Worm (Caenorhabditis elegans) whole organism, L3 larva: ENCODE measurements around the gene R160.2.

Experiments used
- R02D3.7 ChIP-seq: fragments of 150-350 bp; optimal IDR thresholded peaks from 2 replicates; lab custom pipeline; 2014; ENCODE audit warnings: missing biosample characterization, missing genetic modification characterization
- aly-2 ChIP-seq: fragments of 150-350 bp; optimal IDR thresholded peaks from 2 replicates; lab custom pipeline; 2014; ENCODE audit warnings: missing biosample characterization, missing genetic modification characterization
- ama-1 ChIP-seq: fragments of 150-350 bp; optimal IDR thresholded peaks from 2 replicates; lab custom pipeline; 2018
- ceh-16 ChIP-seq: sonication (generic microtip); optimal IDR thresholded peaks from 2 replicates; lab custom pipeline; 2017; ENCODE audit warnings: missing biosample characterization, missing genetic modification characterization
- ceh-28 ChIP-seq: fragments of 150-350 bp; optimal IDR thresholded peaks from 2 replicates; lab custom pipeline; 2014; ENCODE audit warnings: missing biosample characterization, missing genetic modification reagents, missing genetic modification characterization
- ceh-82 ChIP-seq: fragments of 150-350 bp; optimal IDR thresholded peaks from 2 replicates; lab custom pipeline; 2014; ENCODE audit warnings: missing biosample characterization, missing genetic modification characterization
- ceh-9 ChIP-seq: sonication (generic microtip); optimal IDR thresholded peaks from 2 replicates; lab custom pipeline; 2018; ENCODE audit warnings: missing biosample characterization, missing genetic modification characterization
- daf-12 ChIP-seq: fragments of 150-350 bp; optimal IDR thresholded peaks from 2 replicates; lab custom pipeline; 2014; ENCODE audit warnings: missing biosample characterization, missing genetic modification reagents, missing genetic modification characterization
- elt-1 ChIP-seq: fragments of 150-350 bp; optimal IDR thresholded peaks from 2 replicates; lab custom pipeline; 2014; ENCODE audit warnings: missing biosample characterization, missing genetic modification characterization
- elt-2 ChIP-seq: sonication (generic microtip); optimal IDR thresholded peaks from 2 replicates; lab custom pipeline; 2016; ENCODE audit warnings: missing genetic modification reagents, mild to moderate bottlenecking, missing genetic modification characterization, missing compliant biosample characterization
- elt-3 ChIP-seq, 3 experiments: fragments of 150-350 bp in 1 of 3; sonication (generic microtip) in 2 of 3; optimal IDR thresholded peaks; 2 replicates in 2 of 3; 4 replicates in 1 of 3; lab custom pipeline; 2014 to 2017; ENCODE audit warnings: missing biosample characterization in 3 of 3, missing genetic modification characterization in 3 of 3
- eor-1 ChIP-seq, 2 experiments: fragments of 150-350 bp; optimal IDR thresholded peaks; 2 replicates each; lab custom pipeline; 2014 to 2018; ENCODE audit warnings: missing biosample characterization in 2 of 2, missing genetic modification characterization in 2 of 2
- fkh-10 ChIP-seq: sonication (generic microtip); optimal IDR thresholded peaks from 2 replicates; lab custom pipeline; 2017; ENCODE audit warnings: missing biosample characterization, missing genetic modification reagents, missing genetic modification characterization
- fos-1 ChIP-seq: fragments of 150-350 bp; optimal IDR thresholded peaks from 2 replicates; lab custom pipeline; 2014; ENCODE audit warnings: missing biosample characterization, missing genetic modification characterization
- jun-1 ChIP-seq: fragments of 150-350 bp; optimal IDR thresholded peaks from 2 replicates; lab custom pipeline; 2014; ENCODE audit warnings: missing biosample characterization, missing genetic modification reagents, missing genetic modification characterization
- lin-15B ChIP-seq: fragments of 150-350 bp; optimal IDR thresholded peaks from 2 replicates; lab custom pipeline; 2014; ENCODE audit warnings: missing biosample characterization, missing genetic modification characterization
- lsy-12 ChIP-seq: sonication (generic microtip); optimal IDR thresholded peaks from 2 replicates; lab custom pipeline; 2016; ENCODE audit warnings: mild to moderate bottlenecking, missing genetic modification characterization, missing compliant biosample characterization
- mdl-1 ChIP-seq: fragments of 150-350 bp; optimal IDR thresholded peaks from 2 replicates; lab custom pipeline; 2014; ENCODE audit warnings: missing biosample characterization, missing genetic modification characterization
- nfya-1 ChIP-seq: sonication (generic microtip); optimal IDR thresholded peaks from 2 replicates; lab custom pipeline; 2017; ENCODE audit warnings: missing genetic modification characterization, mild to moderate bottlenecking, missing compliant biosample characterization, antibody characterized with exemption, moderate library complexity; ENCODE audit not compliant: insufficient read depth
- nhr-11 ChIP-seq: fragments of 150-350 bp; optimal IDR thresholded peaks from 2 replicates; lab custom pipeline; 2014; ENCODE audit warnings: missing biosample characterization, missing genetic modification characterization
- nhr-12 ChIP-seq: fragments of 150-350 bp; optimal IDR thresholded peaks from 2 replicates; lab custom pipeline; 2014; ENCODE audit warnings: missing biosample characterization, missing genetic modification characterization
- nhr-23 ChIP-seq: fragments of 150-350 bp; optimal IDR thresholded peaks from 2 replicates; lab custom pipeline; 2014; ENCODE audit warnings: missing biosample characterization, missing genetic modification reagents, missing genetic modification characterization
- nhr-237 ChIP-seq: fragments of 150-350 bp; optimal IDR thresholded peaks from 2 replicates; lab custom pipeline; 2014; ENCODE audit warnings: missing biosample characterization, missing genetic modification characterization
- nhr-25 ChIP-seq: sonication (generic microtip); optimal IDR thresholded peaks from 2 replicates; lab custom pipeline; 2017; ENCODE audit warnings: missing biosample characterization, missing genetic modification characterization
- nhr-28 ChIP-seq: fragments of 150-350 bp; optimal IDR thresholded peaks from 2 replicates; lab custom pipeline; 2014; ENCODE audit warnings: missing biosample characterization, missing genetic modification characterization
- nhr-43 ChIP-seq: sonication (generic microtip); optimal IDR thresholded peaks from 2 replicates; lab custom pipeline; 2016; ENCODE audit warnings: mild to moderate bottlenecking, missing genetic modification characterization, missing compliant biosample characterization; ENCODE audit not compliant: poor library complexity, severe bottlenecking
- nhr-67 ChIP-seq: fragments of 150-350 bp; optimal IDR thresholded peaks from 2 replicates; lab custom pipeline; 2014; ENCODE audit warnings: missing biosample characterization, missing genetic modification characterization
- nhr-76 ChIP-seq: fragments of 150-350 bp; sonication (generic microtip); optimal IDR thresholded peaks from 5 replicates; lab custom pipeline; 2014; ENCODE audit warnings: missing biosample characterization, missing genetic modification characterization
- pha-4 ChIP-seq: fragments of 150-350 bp; optimal IDR thresholded peaks from 2 replicates; lab custom pipeline; 2014; ENCODE audit warnings: missing biosample characterization, missing genetic modification reagents, missing genetic modification characterization
- pqm-1 ChIP-seq: fragments of 150-350 bp; optimal IDR thresholded peaks from 2 replicates; lab custom pipeline; 2017; ENCODE audit warnings: missing biosample characterization, missing genetic modification characterization, inconsistent platforms
- sea-2 ChIP-seq: fragments of 150-350 bp; sonication (generic microtip); optimal IDR thresholded peaks from 4 replicates; lab custom pipeline; 2014; ENCODE audit warnings: missing biosample characterization, missing genetic modification reagents, missing genetic modification characterization
- skn-1 ChIP-seq: fragments of 150-350 bp; optimal IDR thresholded peaks from 2 replicates; lab custom pipeline; 2014; ENCODE audit warnings: missing biosample characterization, missing genetic modification characterization
- snpc-4 ChIP-seq: fragments of 150-350 bp; optimal IDR thresholded peaks from 2 replicates; lab custom pipeline; 2014; ENCODE audit warnings: missing biosample characterization, missing genetic modification characterization
- unc-39 ChIP-seq: sonication (generic microtip); optimal IDR thresholded peaks from 4 replicates; lab custom pipeline; 2017; ENCODE audit warnings: missing biosample characterization, missing genetic modification characterization
- unc-62 ChIP-seq: fragments of 150-350 bp; sonication (generic microtip); optimal IDR thresholded peaks from 4 replicates; lab custom pipeline; 2014; ENCODE audit warnings: missing biosample characterization, missing genetic modification reagents, missing genetic modification characterization
- zag-1 ChIP-seq: fragments of 150-350 bp; optimal IDR thresholded peaks from 2 replicates; lab custom pipeline; 2014; ENCODE audit warnings: missing biosample characterization, missing genetic modification characterization
- ztf-11 ChIP-seq: fragments of 150-350 bp; optimal IDR thresholded peaks from 2 replicates; lab custom pipeline; 2014; ENCODE audit warnings: missing biosample characterization, missing genetic modification characterization
- ztf-4 ChIP-seq: fragments of 150-350 bp; optimal IDR thresholded peaks from 2 replicates; lab custom pipeline; 2014; ENCODE audit warnings: missing biosample characterization, missing genetic modification characterization

R160.2 gene

DNA sequence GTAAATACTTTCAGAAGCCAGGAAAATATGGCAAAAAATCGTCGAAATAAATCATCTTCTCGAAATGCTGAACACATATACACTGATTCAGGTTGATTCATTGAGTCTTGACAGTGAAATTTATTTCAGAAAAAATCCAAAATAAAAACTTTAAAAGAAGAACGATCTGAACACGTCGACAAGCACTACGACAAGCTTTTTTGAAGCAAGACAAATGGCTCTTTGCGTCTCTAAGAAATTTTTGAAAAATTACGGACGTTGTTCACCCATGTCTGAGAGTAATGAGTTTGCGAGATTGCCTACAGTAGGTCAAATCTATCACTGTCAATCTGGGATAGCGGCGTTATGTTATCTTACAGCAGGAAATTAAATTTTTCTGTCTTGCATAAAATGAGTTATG, at the start of gene R160.2:
R160.2 (minus strand) TSS at position 101 of the 400 bp plus-strand sequence.
- no peak for TF ChIP-seq zag-1 (tag; lab: Kevin White, UChicago)
- TF ChIP-seq ztf-4 (tag; lab: Kevin White, UChicago): no peak
- no peak for TF ChIP-seq R02D3.7 (tag; lab: Kevin White, UChicago)
- TF ChIP-seq ceh-82 (tag; lab: Kevin White, UChicago): no peak
- no peak for TF ChIP-seq nhr-25 (tag; lab: Kevin White, UChicago)

DNA sequence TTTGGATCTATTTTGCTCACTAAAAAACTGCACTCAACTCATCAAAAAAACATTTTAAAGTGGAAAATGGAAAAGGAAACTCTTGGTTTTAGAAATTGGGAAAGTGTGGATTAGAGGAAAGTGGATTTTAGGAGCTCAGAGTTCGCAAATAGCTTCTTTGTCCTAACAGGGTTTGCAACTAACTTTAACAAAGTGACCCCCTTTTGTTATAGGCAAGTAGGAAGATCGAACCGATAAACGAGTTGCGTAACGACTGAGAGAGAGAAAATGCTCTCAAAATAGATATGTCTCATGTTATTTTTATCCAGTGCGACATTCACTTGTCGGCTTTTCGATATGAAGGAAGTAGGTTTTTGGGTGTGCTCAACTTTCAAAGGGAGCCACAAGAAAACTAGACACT, 49.8 kb upstream of the R160.2 start:
- TF ChIP-seq ceh-9 (tag; lab: Kevin White, UChicago): no peak
- no peak for TF ChIP-seq ztf-11 (tag; lab: Kevin White, UChicago)
- no peak for TF ChIP-seq skn-1 (tag; lab: Kevin White, UChicago)
- TF ChIP-seq pha-4 (tag; lab: Kevin White, UChicago): no peak
- TF ChIP-seq R02D3.7 (tag; lab: Kevin White, UChicago): no peak
- TF ChIP-seq nhr-76 (tag; lab: Kevin White, UChicago): no peak
- no peak for TF ChIP-seq pqm-1 (tag; lab: Kevin White, UChicago)
- TF ChIP-seq nhr-11 (tag; lab: Kevin White, UChicago): no peak
- TF ChIP-seq unc-62 (GFP tag; lab: Kevin White, UChicago): no peak
- TF ChIP-seq nhr-12 (tag; lab: Kevin White, UChicago): no peak
- no peak for TF ChIP-seq zag-1 (tag; lab: Kevin White, UChicago)
- TF ChIP-seq elt-1: no peak
- TF ChIP-seq lin-15B (tag; lab: Kevin White, UChicago): no peak
- no peak for TF ChIP-seq nhr-43 (tag; lab: Kevin White, UChicago)
- no peak for TF ChIP-seq daf-12
- no peak for TF ChIP-seq aly-2 (tag; lab: Kevin White, UChicago)
- no peak for TF ChIP-seq fos-1 (tag; lab: Kevin White, UChicago)
- no peak for TF ChIP-seq nhr-25 (tag; lab: Kevin White, UChicago)

- no peak for TF ChIP-seq ama-1 (lab: Kevin White, UChicago)
- peak; percentile 33 for TF ChIP-seq fkh-10
- no peak for TF ChIP-seq nhr-28 (tag; lab: Kevin White, UChicago)
Observed at ce11 chrX:4424254-4424653, 47.6 kb upstream of the R160.2 start.

- no peak for TF ChIP-seq unc-39 (tag; lab: Kevin White, UChicago)
- no peak for TF ChIP-seq pqm-1 (tag; lab: Kevin White, UChicago)
- no peak for TF ChIP-seq nhr-23 (tag; lab: Kevin White, UChicago)
- TF ChIP-seq lsy-12: no peak
- no peak for TF ChIP-seq ama-1 (lab: Kevin White, UChicago)
- TF ChIP-seq nhr-11 (tag; lab: Kevin White, UChicago): no peak
- no peak for TF ChIP-seq aly-2 (tag; lab: Kevin White, UChicago)
- TF ChIP-seq mdl-1 (tag; lab: Kevin White, UChicago): no peak
- no peak for TF ChIP-seq jun-1 (tag; lab: Kevin White, UChicago)
- TF ChIP-seq elt-3 (tag; optimal IDR thresholded peaks at IDR 0.05; lab: Kevin White, UChicago): no peak
- no peak for TF ChIP-seq R02D3.7 (tag; lab: Kevin White, UChicago)
- no peak for TF ChIP-seq skn-1 (tag; lab: Kevin White, UChicago)
- TF ChIP-seq, all 47 proteins: peak for 0
Observed at ce11 chrX:4418751-4419150, 42.0 kb upstream of the R160.2 start, which contains the start of gene dop-1. Gene dop-1 (minus strand): TSS chrX:4418851.

- TF ChIP-seq fkh-10 (peak; percentile 50), ceh-16 (tag; lab: Kevin White, UChicago) (no peak)
- TF ChIP-seq, all 47 proteins: peak for 1
Observed at ce11 chrX:4415289-4415688, 38.6 kb upstream of the R160.2 start.

DNA sequence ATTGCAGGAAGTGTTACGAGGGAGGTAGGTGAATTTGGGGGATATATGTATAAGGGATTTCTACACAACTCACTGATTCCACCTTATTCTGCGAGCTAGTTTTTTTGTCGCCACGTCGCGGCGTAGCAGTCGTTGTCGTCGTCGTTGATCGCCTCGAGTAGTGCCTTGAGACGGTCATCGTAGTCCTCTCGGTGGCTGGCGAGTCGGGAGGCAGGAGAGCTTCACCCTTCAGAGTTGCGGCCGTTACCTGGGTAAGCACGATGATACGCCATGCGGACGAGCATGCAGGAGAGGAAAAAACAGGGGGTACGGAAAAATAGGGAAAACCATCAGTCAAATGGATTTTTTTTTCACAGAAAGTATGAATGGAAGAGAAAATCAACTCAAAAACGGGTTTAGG, 36.5 kb upstream of the R160.2 start:
- TF ChIP-seq eor-1 (tag; optimal IDR thresholded peaks at IDR 0.05; lab: Kevin White, UChicago) (no peak), jun-1 (tag; lab: Kevin White, UChicago) (no peak), ztf-4 (tag; lab: Kevin White, UChicago) (no peak), snpc-4 (tag; lab: Kevin White, UChicago) (no peak), ceh-16 (tag; lab: Kevin White, UChicago) (no peak), ceh-82 (tag; lab: Kevin White, UChicago) (no peak), nhr-67 (tag; lab: Kevin White, UChicago) (no peak), fkh-10 (no peak), daf-12 (no peak), nhr-43 (tag; lab: Kevin White, UChicago) (no peak), elt-2 (tag; lab: Kevin White, UChicago) (no peak), nhr-237 (tag; lab: Kevin White, UChicago) (no peak), ama-1 (lab: Kevin White, UChicago) (no peak), nfya-1 (no peak), ceh-28 (no peak), nhr-11 (tag; lab: Kevin White, UChicago) (no peak), nhr-12 (tag; lab: Kevin White, UChicago) (no peak), sea-2 (no peak), lin-15B (tag; lab: Kevin White, UChicago) (no peak)
